Fruit fly (Drosophila melanogaster): ENCODE data around the gene CG33995.
A peak's percentile ranks its signal among the peaks of the same experiment; 100 is the strongest.

CG33995 gene

DNA sequence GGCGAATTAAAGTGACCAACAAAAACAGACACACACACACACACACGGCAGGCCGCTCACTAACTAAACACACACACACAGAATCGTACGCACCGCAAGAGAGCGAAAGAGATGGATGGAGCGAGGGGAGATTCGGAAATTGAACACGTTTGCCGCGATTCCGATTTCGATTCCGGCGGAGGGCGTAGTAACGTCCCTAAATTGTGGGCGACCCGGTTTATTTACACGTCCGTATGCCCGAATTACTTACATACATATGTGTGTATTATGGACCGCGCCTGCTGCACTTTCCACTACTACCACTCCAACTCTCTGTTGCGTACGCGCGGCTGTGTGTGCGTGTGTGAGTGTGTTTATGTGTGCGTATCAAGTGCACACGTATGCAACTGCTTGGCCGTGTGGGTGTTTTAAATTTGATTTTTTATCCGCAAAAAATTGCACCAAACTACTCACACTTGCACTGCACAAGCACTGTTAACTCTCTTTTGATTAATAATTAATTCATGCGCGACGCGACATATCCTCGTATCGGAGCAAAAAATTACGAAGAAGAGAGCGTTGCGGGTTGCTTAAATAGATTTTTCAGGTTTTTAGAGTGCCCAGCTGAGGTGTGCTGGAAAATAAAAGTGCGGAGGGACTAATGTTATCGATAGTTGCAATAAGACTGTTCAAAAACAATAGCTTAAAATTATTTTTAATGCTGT, 50.1 kb downstream of the CG33995 start, which contains the start of gene Pgant5 (continued):
- TF ChIP-seq MESR4 (GFP tag; optimal IDR thresholded peaks at IDR 0.05) (peak; percentile 82), CG3726 (GFP tag; IDR thresholded peaks at IDR 0.05) (no peak), Ets65A (GFP tag) (no peak), dysf (GFP tag; IDR thresholded peaks at IDR 0.05) (no peak), Neu2 (GFP tag; optimal IDR thresholded peaks at IDR 0.05; ENCODE audit: borderline replicate concordance) (no peak), nom (GFP tag; optimal IDR thresholded peaks at IDR 0.05) (peak; percentile 65), pum (GFP tag; optimal IDR thresholded peaks at IDR 0.05) (no peak), ash1 (GFP tag; optimal IDR thresholded peaks at IDR 0.05) (no peak), Awh (GFP tag; IDR thresholded peaks at IDR 0.05) (no peak), sima (GFP tag; optimal IDR thresholded peaks at IDR 0.05) (no peak), Abd-B (GFP tag; optimal IDR thresholded peaks at IDR 0.05) (no peak), sd (tag; optimal IDR thresholded peaks at IDR 0.05) (peak; percentile 13), vnd (GFP tag; IDR thresholded peaks at IDR 0.05; ENCODE audit: partially characterized antibody) (no peak), CG2712 (tag; optimal IDR thresholded peaks at IDR 0.05) (peak; percentile 16), CG14667 (GFP tag; IDR thresholded peaks at IDR 0.05) (no peak), Blimp-1 (GFP tag; optimal IDR thresholded peaks at IDR 0.05) (no peak), CG14710 (tag; optimal IDR thresholded peaks at IDR 0.05) (no peak), prd (optimal IDR thresholded peaks at IDR 0.05) (no peak), prd (GFP tag; IDR thresholded peaks at IDR 0.05) (no peak), abd-A (tag; optimal IDR thresholded peaks at IDR 0.05) (peak; percentile 43), CG11093 (GFP tag; IDR thresholded peaks at IDR 0.05) (no peak), fd3F (GFP tag; optimal IDR thresholded peaks at IDR 0.05) (no peak), gsb (GFP tag; IDR thresholded peaks at IDR 0.05) (no peak), Ets97D (GFP tag; optimal IDR thresholded peaks at IDR 0.05) (no peak), kni (GFP tag; optimal IDR thresholded peaks at IDR 0.05) (peak; percentile 51), Optix (GFP tag; IDR thresholded peaks at IDR 0.05) (no peak), sug (tag; optimal IDR thresholded peaks at IDR 0.05) (no peak), Mes4 (GFP tag; optimal IDR thresholded peaks at IDR 0.05) (no peak), CG8765 (GFP tag; IDR thresholded peaks at IDR 0.05) (no peak), pita (GFP tag; optimal IDR thresholded peaks at IDR 0.05) (no peak), zfh2 (GFP tag; optimal IDR thresholded peaks at IDR 0.05) (peak; percentile 6), Bdp1 (GFP tag; optimal IDR thresholded peaks at IDR 0.05) (no peak), CG34376 (GFP tag; optimal IDR thresholded peaks at IDR 0.05) (peak; percentile 72), CG10321 (GFP tag; IDR thresholded peaks at IDR 0.05) (no peak), CG7987 (GFP tag; optimal IDR thresholded peaks at IDR 0.05) (no peak), CG30431 (GFP tag; optimal IDR thresholded peaks at IDR 0.05) (no peak), CG8388 (GFP tag; optimal IDR thresholded peaks at IDR 0.05) (no peak), fu2 (GFP tag; optimal IDR thresholded peaks at IDR 0.05) (no peak), scrt (GFP tag; optimal IDR thresholded peaks at IDR 0.05) (peak; percentile 49), nmo (GFP tag; optimal IDR thresholded peaks at IDR 0.05) (no peak), fd64A (GFP tag; optimal IDR thresholded peaks at IDR 0.05) (no peak), CG1647 (GFP tag; optimal IDR thresholded peaks at IDR 0.05) (peak; percentile 20), CG10431 (GFP tag; optimal IDR thresholded peaks at IDR 0.05) (no peak), Gsc (GFP tag; IDR thresholded peaks at IDR 0.05) (no peak), CG9215 (GFP tag; IDR thresholded peaks at IDR 0.05) (no peak), CG14860 (GFP tag; IDR thresholded peaks at IDR 0.05; ENCODE audit: partially characterized antibody) (peak; percentile 61; the same call in 1 of the 3 replicates), Side (GFP tag; optimal IDR thresholded peaks at IDR 0.05) (no peak), HmgD (GFP tag; optimal IDR thresholded peaks at IDR 0.05) (no peak), chif (GFP tag; optimal IDR thresholded peaks at IDR 0.05) (no peak), CG4328 (GFP tag; optimal IDR thresholded peaks at IDR 0.05) (no peak), D19A (tag; optimal IDR thresholded peaks at IDR 0.05) (no peak)

All from whole organism, embryonic.